Fruit fly (Drosophila melanogaster): ENCODE measurements around the gene Ube4A.

DNA sequence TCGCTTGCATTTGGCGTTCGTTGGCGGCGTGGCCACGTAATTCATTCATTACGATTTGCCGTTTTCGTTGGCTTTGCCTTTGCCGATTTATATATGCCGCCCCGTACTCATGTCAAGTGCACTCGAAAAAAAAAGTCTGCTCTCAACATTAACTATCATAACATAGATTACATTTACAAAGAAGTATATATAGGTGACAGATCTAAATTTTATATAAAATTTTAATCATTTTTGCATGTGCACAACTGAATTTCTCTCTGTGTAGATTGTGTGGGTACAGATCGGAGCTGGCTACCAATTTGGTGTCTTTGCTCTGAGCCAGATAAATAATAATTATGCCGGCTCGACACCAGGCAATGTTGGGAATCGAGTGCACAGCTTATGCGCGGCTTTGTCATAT is 40.1 kb downstream of the Ube4A start:
- peak; percentile 48 for TF ChIP-seq lab (GFP tag; optimal IDR thresholded peaks at IDR 0.05)
- no peak for TF ChIP-seq nerfin-1 (tag; optimal IDR thresholded peaks at IDR 0.05)
- TF ChIP-seq usp (GFP tag; optimal IDR thresholded peaks at IDR 0.05) = no peak
- no peak for TF ChIP-seq wek (GFP tag; optimal IDR thresholded peaks at IDR 0.05)
- TF ChIP-seq CG3995 (GFP tag; optimal IDR thresholded peaks at IDR 0.05) = no peak
- TF ChIP-seq CG15269 (tag; optimal IDR thresholded peaks at IDR 0.05) = peak; percentile 58
- TF ChIP-seq pita (GFP tag; optimal IDR thresholded peaks at IDR 0.05) = no peak
- no peak for TF ChIP-seq schlank (tag; optimal IDR thresholded peaks at IDR 0.05)
- TF ChIP-seq Dp (GFP tag; optimal IDR thresholded peaks at IDR 0.05) = no peak
- TF ChIP-seq yki (optimal IDR thresholded peaks at IDR 0.05) = no peak
- TF ChIP-seq sd (tag; optimal IDR thresholded peaks at IDR 0.05) = no peak
- TF ChIP-seq CG12155 (GFP tag; optimal IDR thresholded peaks at IDR 0.05) = no peak
